Fruit fly (Drosophila melanogaster) whole organism, prepupa: ENCODE data around the gene CG4338.

Experiments used
- CG8319 ChIP-seq: fragments of 200-800 bp; sonication (Bioruptor generic); optimal IDR thresholded peaks from 3 replicates; lab custom pipeline; 2016; ENCODE audit warnings: missing biosample characterization, missing genetic modification characterization
- cyc ChIP-seq: fragments of 200-800 bp; sonication (Bioruptor generic); optimal IDR thresholded peaks from 3 replicates; lab custom pipeline; 2016; ENCODE audit warnings: missing biosample characterization, missing genetic modification characterization

DNA sequence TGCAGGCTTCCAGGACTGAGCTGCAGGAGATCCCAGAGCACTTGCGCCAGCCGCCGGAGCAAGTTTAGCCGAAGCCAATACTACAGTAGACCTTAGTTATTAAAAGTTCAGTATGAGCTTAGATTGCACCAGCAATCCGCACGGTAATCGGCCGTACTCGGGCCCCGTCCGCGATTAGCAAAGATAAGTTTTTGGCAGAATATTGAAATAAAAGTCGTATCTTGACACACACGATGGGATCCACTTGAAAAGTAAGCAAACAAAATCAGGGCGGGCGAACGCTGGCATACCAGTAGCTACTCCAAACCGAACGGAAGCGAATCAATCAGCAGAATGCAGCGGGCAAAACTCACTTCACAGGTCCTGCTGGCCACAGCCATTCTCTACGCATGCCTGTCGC is 45.0 kb upstream of the CG4338 start, which contains the start of gene CG34316:
- TF ChIP-seq cyc, result no peak
- TF ChIP-seq CG8319 (GFP tag; lab: Kevin White, UChicago), result no peak
